Worm (Caenorhabditis elegans): Measurements from ENCODE around the gene F53A9.8.

Gene F53A9.8

DNA sequence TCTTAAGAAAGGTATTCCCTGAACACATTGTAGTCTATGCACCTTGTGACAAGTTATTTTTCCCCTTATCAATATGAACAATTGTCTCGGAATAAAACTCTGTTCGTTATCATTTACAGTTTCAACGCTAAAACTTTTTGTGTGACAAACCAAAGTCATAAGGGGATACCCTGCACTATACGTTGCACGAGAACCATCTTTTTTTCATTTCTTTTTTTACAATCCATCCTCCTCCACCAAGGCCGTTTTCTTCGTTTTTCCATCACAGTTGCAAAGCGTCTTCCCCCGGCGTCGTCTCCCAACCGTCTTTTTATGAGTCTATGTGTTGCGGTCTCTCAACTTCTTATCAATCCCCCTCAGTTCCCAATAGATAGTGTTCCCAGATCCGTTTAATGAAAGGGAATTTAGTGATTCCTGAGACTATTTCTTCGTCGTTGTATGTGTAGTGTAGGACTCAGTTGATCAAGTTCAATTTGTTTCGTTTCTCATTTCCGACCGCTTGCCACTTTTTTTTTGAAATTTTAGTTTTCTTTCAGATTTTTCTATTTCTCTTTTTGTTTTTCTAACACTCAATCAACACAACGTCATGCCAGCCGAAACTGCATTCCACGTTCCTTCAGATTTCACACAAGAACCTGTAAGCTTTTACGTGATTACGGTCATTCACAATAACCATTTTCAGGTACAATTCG is 42.5 kb downstream of the F53A9.8 start:
- TF ChIP-seq med-1 (GFP tag; optimal IDR thresholded peaks at IDR 0.05; ENCODE audit: insufficient read depth) (no peak), ztf-29 (GFP tag; IDR thresholded peaks at IDR 0.05) (no peak), cog-1 (tag; optimal IDR thresholded peaks at IDR 0.05) (no peak), tab-1 (GFP tag; IDR thresholded peaks at IDR 0.05) (no peak), T22C8.4 (GFP tag; IDR thresholded peaks at IDR 0.05) (no peak)

DNA sequence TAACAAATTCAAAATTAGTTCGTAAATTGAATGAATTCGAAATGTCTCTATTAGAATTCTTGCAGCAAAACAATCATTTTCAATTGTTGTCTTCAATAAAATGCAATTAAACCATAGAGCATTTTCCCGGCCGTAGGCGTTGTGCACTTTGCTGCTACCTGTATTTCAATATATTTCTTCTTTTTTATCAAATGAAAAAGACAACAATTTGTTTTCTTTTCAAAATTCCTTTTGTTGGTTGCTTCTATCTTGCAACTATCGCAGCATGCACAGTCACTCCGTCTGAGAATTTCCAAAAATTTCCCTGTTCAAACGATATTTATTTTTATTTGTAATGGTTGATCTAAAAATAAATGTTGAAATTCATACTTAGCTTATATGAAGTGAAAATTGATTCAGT is 43.6 kb downstream of the F53A9.8 start:
- TF ChIP-seq tab-1 (GFP tag; IDR thresholded peaks at IDR 0.05), result no peak
- no peak for TF ChIP-seq ztf-29 (GFP tag; IDR thresholded peaks at IDR 0.05)
- TF ChIP-seq med-1 (GFP tag; optimal IDR thresholded peaks at IDR 0.05; ENCODE audit: insufficient read depth), result no peak
- no peak for TF ChIP-seq T22C8.4 (GFP tag; IDR thresholded peaks at IDR 0.05)
- no peak for TF ChIP-seq ztf-23 (GFP tag; IDR thresholded peaks at IDR 0.05)
- TF ChIP-seq ref-1 (GFP tag; conservative IDR thresholded peaks at IDR 0.05), result no peak
- no peak for TF ChIP-seq cog-1 (tag; optimal IDR thresholded peaks at IDR 0.05)
- TF ChIP-seq klf-2 (GFP tag; conservative IDR thresholded peaks at IDR 0.05), result no peak
- TF ChIP-seq flt-1 (GFP tag; IDR thresholded peaks at IDR 0.05), result no peak

ce11 chrX:8674514-8674913 is 44.2 kb downstream of the F53A9.8 start:
- TF ChIP-seq ref-1 (GFP tag; conservative IDR thresholded peaks at IDR 0.05), result no peak
- no peak for TF ChIP-seq klf-2 (GFP tag; conservative IDR thresholded peaks at IDR 0.05)
- TF ChIP-seq ztf-23 (GFP tag; IDR thresholded peaks at IDR 0.05), result no peak
- TF ChIP-seq T22C8.4 (GFP tag; IDR thresholded peaks at IDR 0.05), result no peak
- no peak for TF ChIP-seq ztf-29 (GFP tag; IDR thresholded peaks at IDR 0.05)
- no peak for TF ChIP-seq tab-1 (GFP tag; IDR thresholded peaks at IDR 0.05)

- TF ChIP-seq ztf-29 (GFP tag; IDR thresholded peaks at IDR 0.05) (no peak), ztf-23 (GFP tag; IDR thresholded peaks at IDR 0.05) (no peak), flt-1 (GFP tag; IDR thresholded peaks at IDR 0.05) (no peak), cog-1 (tag; optimal IDR thresholded peaks at IDR 0.05) (no peak), T22C8.4 (GFP tag; IDR thresholded peaks at IDR 0.05) (no peak), med-1 (GFP tag; optimal IDR thresholded peaks at IDR 0.05; ENCODE audit: insufficient read depth) (no peak), ref-1 (GFP tag; conservative IDR thresholded peaks at IDR 0.05) (no peak), tab-1 (GFP tag; IDR thresholded peaks at IDR 0.05) (no peak), klf-2 (GFP tag; conservative IDR thresholded peaks at IDR 0.05) (no peak)
Measured at ce11 chrX:8672760-8673159, 45.9 kb downstream of the F53A9.8 start, which contains the start of the genes K09E2.2 and K09E2.3. TSS of gene K09E2.2 (plus strand) at chrX:8673060. TSS of gene K09E2.3 (plus strand) at chrX:8673084.
